ENCODE assay signal across 5 worm cellular contexts in the genomic region with DNA sequence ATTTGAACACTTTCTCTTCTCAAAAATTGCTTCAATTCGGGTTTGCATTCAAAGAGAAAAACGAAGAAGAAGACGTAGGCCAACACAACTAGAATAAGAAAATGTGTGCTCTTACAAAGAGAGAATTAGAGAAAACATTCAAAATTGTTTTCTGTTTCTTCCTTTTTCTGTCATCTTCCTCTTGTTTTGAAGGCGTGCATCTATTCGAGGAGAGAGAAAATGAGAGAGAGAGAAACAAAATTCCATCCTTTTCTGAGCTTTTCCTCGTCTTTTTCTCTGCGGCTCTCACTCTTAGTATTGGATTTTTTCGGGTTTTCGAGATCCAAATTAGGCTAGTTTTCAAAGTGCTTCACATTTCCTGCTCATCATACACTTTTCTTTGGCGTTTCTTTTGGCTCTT.
TF ChIP-seq lines count a peak whose summit lies in the region.

No protein-coding gene starts in this region.

TF ChIP-seq in whole organism, L1 larva, 84 proteins besides CTCF, POLR2A, EP300 and RAD21 (continued from another document and continues in another):
- TF ChIP-seq efl-3 (GFP tag; optimal IDR thresholded peaks at IDR 0.05; lab: Kevin White, UChicago), result no peak
- TF ChIP-seq nhr-90 (tag; optimal IDR thresholded peaks at IDR 0.05; lab: Kevin White, UChicago; ENCODE audit: poor library complexity), result no peak
- peak; percentile 67 for TF ChIP-seq unc-86 (tag; optimal IDR thresholded peaks at IDR 0.05; lab: Kevin White, UChicago)
- TF ChIP-seq nhr-47 (tag; optimal IDR thresholded peaks at IDR 0.05; lab: Kevin White, UChicago), result peak; percentile 65
- TF ChIP-seq mef-2 (tag; optimal IDR thresholded peaks at IDR 0.05; lab: Kevin White, UChicago), result peak; percentile 46
- peak; percentile 58 for TF ChIP-seq snu-23 (GFP tag; optimal IDR thresholded peaks at IDR 0.05; lab: Kevin White, UChicago)
- no peak for TF ChIP-seq pqm-1 (tag; optimal IDR thresholded peaks at IDR 0.05; lab: Kevin White, UChicago)
- TF ChIP-seq lin-35 (GFP tag; optimal IDR thresholded peaks at IDR 0.05; lab: Kevin White, UChicago), result peak in 1 of 2 experiments; percentile 47
- no peak for TF ChIP-seq ztf-11 (tag; optimal IDR thresholded peaks at IDR 0.05; lab: Kevin White, UChicago)
- peak; percentile 31 for TF ChIP-seq xbp-1 (tag; optimal IDR thresholded peaks at IDR 0.05; lab: Kevin White, UChicago)
- TF ChIP-seq dpl-1 (GFP tag; optimal IDR thresholded peaks at IDR 0.05; lab: Kevin White, UChicago), result peak in 1 of 3 experiments; percentile 57
- no peak for TF ChIP-seq lin-15B (tag; optimal IDR thresholded peaks at IDR 0.05; lab: Kevin White, UChicago)
- TF ChIP-seq lin-13 (GFP tag; optimal IDR thresholded peaks at IDR 0.05; lab: Kevin White, UChicago), result peak; percentile 24
- peak; percentile 51 to 74 for TF ChIP-seq lsy-2 (tag; optimal IDR thresholded peaks at IDR 0.05; lab: Kevin White, UChicago)
- no peak for TF ChIP-seq fkh-4 (tag; optimal IDR thresholded peaks at IDR 0.05; lab: Kevin White, UChicago; ENCODE audit: borderline replicate concordance)
- TF ChIP-seq fkh-8 (tag; optimal IDR thresholded peaks at IDR 0.05; lab: Kevin White, UChicago), result peak; percentile 71
- peak; percentile 74 for TF ChIP-seq zag-1 (tag; optimal IDR thresholded peaks at IDR 0.05; lab: Kevin White, UChicago)
- peak; percentile 42 for TF ChIP-seq egl-13 (tag; optimal IDR thresholded peaks at IDR 0.05; lab: Kevin White, UChicago)
- peak; percentile 0 for TF ChIP-seq irx-1 (tag; optimal IDR thresholded peaks at IDR 0.05; lab: Kevin White, UChicago)
- peak; percentile 31 for TF ChIP-seq fos-1 (tag; optimal IDR thresholded peaks at IDR 0.05; lab: Kevin White, UChicago)
- peak; percentile 46 for TF ChIP-seq aly-2 (tag; optimal IDR thresholded peaks at IDR 0.05; lab: Kevin White, UChicago)
- TF ChIP-seq ceh-8 (GFP tag; optimal IDR thresholded peaks at IDR 0.05; lab: Kevin White, UChicago), result no peak
- TF ChIP-seq tbx-2 (tag; optimal IDR thresholded peaks at IDR 0.05; lab: Kevin White, UChicago), result peak; percentile 42
- TF ChIP-seq elt-3 (tag; optimal IDR thresholded peaks at IDR 0.05; lab: Kevin White, UChicago), result no peak
- TF ChIP-seq ama-1 (optimal IDR thresholded peaks at IDR 0.05; lab: Kevin White, UChicago), result no peak

TF ChIP-seq in whole organism, L2 larva, 48 proteins besides CTCF, POLR2A, EP300 and RAD21 (continued from another document):
- TF ChIP-seq sma-9 (GFP tag; optimal IDR thresholded peaks at IDR 0.05; lab: Kevin White, UChicago) (peak; percentile 76), sma-9 (tag; optimal IDR thresholded peaks at IDR 0.05; lab: Kevin White, UChicago) (no peak), sem-4 (tag; optimal IDR thresholded peaks at IDR 0.05; lab: Kevin White, UChicago) (peak; percentile 38), crh-2 (tag; optimal IDR thresholded peaks at IDR 0.05; lab: Kevin White, UChicago) (peak; percentile 69), zag-1 (tag; optimal IDR thresholded peaks at IDR 0.05; lab: Kevin White, UChicago) (peak; percentile 69), nhr-237 (tag; optimal IDR thresholded peaks at IDR 0.05; lab: Kevin White, UChicago) (no peak), lsy-2 (tag; optimal IDR thresholded peaks at IDR 0.05; lab: Kevin White, UChicago) (peak; percentile 55 to 73), nhr-6 (tag; optimal IDR thresholded peaks at IDR 0.05; lab: Kevin White, UChicago) (peak; percentile 57), F13H6.1 (tag; optimal IDR thresholded peaks at IDR 0.05; lab: Kevin White, UChicago) (peak; percentile 25)

TF ChIP-seq in whole organism, L3 larva, 47 proteins besides CTCF, POLR2A, EP300 and RAD21 (continued from another document):
- TF ChIP-seq nhr-67 (tag; optimal IDR thresholded peaks at IDR 0.05; lab: Kevin White, UChicago) (no peak), zag-1 (tag; optimal IDR thresholded peaks at IDR 0.05; lab: Kevin White, UChicago) (no peak), snpc-4 (tag; optimal IDR thresholded peaks at IDR 0.05; lab: Kevin White, UChicago) (peak; percentile 10), daf-12 (tag; optimal IDR thresholded peaks at IDR 0.05; lab: Kevin White, UChicago) (no peak), nhr-11 (tag; optimal IDR thresholded peaks at IDR 0.05; lab: Kevin White, UChicago) (no peak), nfya-1 (tag; optimal IDR thresholded peaks at IDR 0.05; lab: Kevin White, UChicago; ENCODE audit: insufficient read depth) (peak; percentile 73), pqm-1 (tag; optimal IDR thresholded peaks at IDR 0.05; lab: Kevin White, UChicago) (no peak), fos-1 (tag; optimal IDR thresholded peaks at IDR 0.05; lab: Kevin White, UChicago) (no peak)
TF ChIP-seq in whole organism, L3 larva: peak in this region for 6.

TF ChIP-seq in whole organism, L4 larva, 104 proteins besides CTCF, POLR2A, EP300 and RAD21 (continued from another document):
- TF ChIP-seq egl-27 (tag; optimal IDR thresholded peaks at IDR 0.05; lab: Kevin White, UChicago) (no peak), rbr-2 (tag; optimal IDR thresholded peaks at IDR 0.05; lab: Kevin White, UChicago) (peak; percentile 63), ctbp-1 (GFP tag; IDR thresholded peaks at IDR 0.05; lab: Robert Waterston, UW) (no peak)

TF ChIP-seq in whole organism, late embryonic, 69 proteins besides CTCF, POLR2A, EP300 and RAD21 (continued from another document):
- no peak for TF ChIP-seq hlh-13 (GFP tag; optimal IDR thresholded peaks at IDR 0.05; lab: Kevin White, UChicago)
- TF ChIP-seq odd-2 (tag; optimal IDR thresholded peaks at IDR 0.05; lab: Kevin White, UChicago), result no peak
- TF ChIP-seq unc-55 (GFP tag; optimal IDR thresholded peaks at IDR 0.05; lab: Kevin White, UChicago), result peak; percentile 23
- TF ChIP-seq ahr-1 (tag; optimal IDR thresholded peaks at IDR 0.05; lab: Kevin White, UChicago), result no peak
- no peak for TF ChIP-seq K09A11.1 (tag; optimal IDR thresholded peaks at IDR 0.05; lab: Kevin White, UChicago; ENCODE audit: insufficient read depth)
- no peak for TF ChIP-seq K02D7.2 (tag; optimal IDR thresholded peaks at IDR 0.05; lab: Kevin White, UChicago)
- no peak for TF ChIP-seq ceh-14 (tag; optimal IDR thresholded peaks at IDR 0.05; lab: Kevin White, UChicago)
- TF ChIP-seq F13H6.1 (tag; optimal IDR thresholded peaks at IDR 0.05; lab: Kevin White, UChicago), result no peak
- TF ChIP-seq fkh-10 (GFP tag; optimal IDR thresholded peaks at IDR 0.05; lab: Kevin White, UChicago), result no peak
- TF ChIP-seq che-1 (tag; optimal IDR thresholded peaks at IDR 0.05; lab: Kevin White, UChicago), result no peak
- no peak for TF ChIP-seq unc-86 (tag; optimal IDR thresholded peaks at IDR 0.05; lab: Kevin White, UChicago)
- TF ChIP-seq elt-4 (tag; optimal IDR thresholded peaks at IDR 0.05; lab: Kevin White, UChicago), result no peak
- TF ChIP-seq syd-9 (tag; optimal IDR thresholded peaks at IDR 0.05; lab: Kevin White, UChicago), result no peak
- TF ChIP-seq ceh-31 (tag; optimal IDR thresholded peaks at IDR 0.05; lab: Kevin White, UChicago), result peak; percentile 55
- TF ChIP-seq ceh-18 (tag; optimal IDR thresholded peaks at IDR 0.05; lab: Kevin White, UChicago), result no peak
